Fruit fly (Drosophila melanogaster): Measurements from ENCODE around the gene Hsp27.

Gene Hsp27

DNA sequence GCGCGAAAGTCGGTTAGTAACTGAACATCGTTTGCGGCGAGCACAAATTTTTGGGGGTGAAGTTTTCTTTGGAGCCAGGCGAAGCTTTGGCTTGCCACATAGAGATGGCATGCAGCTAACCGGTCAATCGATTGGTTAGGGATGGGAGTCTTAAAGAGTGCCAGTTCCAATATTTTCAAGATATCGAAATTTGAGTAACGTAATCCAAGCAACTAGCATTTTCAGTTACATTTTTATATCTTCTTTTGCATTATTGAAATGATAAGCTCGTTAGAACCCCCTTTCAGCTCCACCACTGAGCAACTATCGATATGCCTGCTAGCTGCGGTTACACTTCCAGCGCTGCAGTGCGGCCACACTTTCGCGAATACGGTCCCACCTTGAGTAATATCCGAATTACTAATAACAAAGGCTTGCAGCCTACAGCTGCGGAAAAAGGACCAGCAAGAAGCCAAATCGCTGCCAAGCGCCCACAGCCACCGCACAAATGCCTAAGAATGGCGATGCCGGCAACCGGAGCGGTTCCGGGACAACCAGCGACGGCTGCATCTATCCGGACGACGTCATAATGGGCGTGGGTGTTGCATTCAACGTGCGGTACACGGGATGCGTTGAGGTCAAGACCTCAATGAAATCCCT lies 42.9 kb downstream of the Hsp27 start, which contains the start of the genes Atat and Shc (continued):
- TF ChIP-seq CG32767 (GFP tag; IDR thresholded peaks at IDR 0.05) (peak; percentile 98), Nf-YB (GFP tag; optimal IDR thresholded peaks at IDR 0.05) (peak; percentile 87), disco-r (GFP tag; optimal IDR thresholded peaks at IDR 0.05) (peak; percentile 99), CG7839 (tag; optimal IDR thresholded peaks at IDR 0.05) (peak; percentile 99), Rfx (GFP tag; IDR thresholded peaks at IDR 0.05) (peak; percentile 100), CG4730 (GFP tag; IDR thresholded peaks at IDR 0.05) (peak; percentile 99), CG31224 (GFP tag; IDR thresholded peaks at IDR 0.05) (peak; percentile 98), CG4404 (GFP tag; IDR thresholded peaks at IDR 0.05) (peak; percentile 100), CG8765 (GFP tag; IDR thresholded peaks at IDR 0.05) (peak; percentile 99), Lhr (GFP tag; optimal IDR thresholded peaks at IDR 0.05) (peak; percentile 98), twi (tag; optimal IDR thresholded peaks at IDR 0.05) (peak; percentile 96), grn (GFP tag; optimal IDR thresholded peaks at IDR 0.05) (peak; percentile 87), CG31365 (tag; optimal IDR thresholded peaks at IDR 0.05) (peak; percentile 87), E2f2 (GFP tag; IDR thresholded peaks at IDR 0.05) (peak; percentile 86), sens (GFP tag) (peak; percentile 100), CG17568 (GFP tag; optimal IDR thresholded peaks at IDR 0.05) (peak; percentile 95), Ravus (GFP tag; IDR thresholded peaks at IDR 0.05) (peak; percentile 99), CG8359 (GFP tag; optimal IDR thresholded peaks at IDR 0.05; ENCODE audit: borderline replicate concordance) (peak; percentile 90), ftz-f1 (GFP tag; optimal IDR thresholded peaks at IDR 0.05) (peak; percentile 94), HLH54F (GFP tag; optimal IDR thresholded peaks at IDR 0.05) (peak; percentile 100), E2f1 (GFP tag; IDR thresholded peaks at IDR 0.05) (peak; percentile 99), Hr78 (GFP tag; optimal IDR thresholded peaks at IDR 0.05) (peak in 1 of 2 experiments; percentile 81), gsb (GFP tag; IDR thresholded peaks at IDR 0.05) (peak; percentile 99), pum (GFP tag; optimal IDR thresholded peaks at IDR 0.05) (peak; percentile 100), run (tag; optimal IDR thresholded peaks at IDR 0.05) (peak; percentile 94), org-1 (GFP tag; optimal IDR thresholded peaks at IDR 0.05) (peak; percentile 96), C15 (GFP tag; IDR thresholded peaks at IDR 0.05) (peak; percentile 99), CG42726 (GFP tag; IDR thresholded peaks at IDR 0.05; ENCODE audit: partially characterized antibody) (0 out of 2 replicates have a peak, but pooled peaks have one; percentile 65), CG9727 (GFP tag; optimal IDR thresholded peaks at IDR 0.05) (peak; percentile 99), Sox100B (GFP tag; optimal IDR thresholded peaks at IDR 0.05) (peak; percentile 90), sens-2 (GFP tag; IDR thresholded peaks at IDR 0.05) (peak; percentile 98), btn (GFP tag; optimal IDR thresholded peaks at IDR 0.05) (peak; percentile 98), CG9215 (GFP tag; IDR thresholded peaks at IDR 0.05) (peak; percentile 100), fd102C (GFP tag; optimal IDR thresholded peaks at IDR 0.05) (peak; percentile 77), CG10543 (GFP tag; optimal IDR thresholded peaks at IDR 0.05) (peak; percentile 98), br (optimal IDR thresholded peaks at IDR 0.05) (no peak), bbx (GFP tag; IDR thresholded peaks at IDR 0.05; ENCODE audit: partially characterized antibody) (peak; percentile 71; the same call in 1 of the 2 replicates), CG3838 (GFP tag; optimal IDR thresholded peaks at IDR 0.05) (peak; percentile 97), ewg (GFP tag; optimal IDR thresholded peaks at IDR 0.05) (peak; percentile 98), otp (GFP tag; IDR thresholded peaks at IDR 0.05) (peak; percentile 99), ttk (GFP tag; IDR thresholded peaks at IDR 0.05) (peak; percentile 100), mld (GFP tag; IDR thresholded peaks at IDR 0.05; ENCODE audit: partially characterized antibody) (0 out of 3 replicates have a peak, but pooled peaks have one; percentile 33), CG10462 (GFP tag; optimal IDR thresholded peaks at IDR 0.05) (peak; percentile 99), pnt (GFP tag; optimal IDR thresholded peaks at IDR 0.05) (peak; percentile 100), tio (GFP tag; optimal IDR thresholded peaks at IDR 0.05) (peak; percentile 99), unpg (GFP tag; optimal IDR thresholded peaks at IDR 0.05) (peak; percentile 98), Trl (optimal IDR thresholded peaks at IDR 0.05) (no peak), Trl (GFP tag; optimal IDR thresholded peaks at IDR 0.05) (peak; percentile 100), schlank (tag; optimal IDR thresholded peaks at IDR 0.05) (peak; percentile 98), Bdp1 (GFP tag; optimal IDR thresholded peaks at IDR 0.05) (peak; percentile 95), CG9609 (GFP tag; optimal IDR thresholded peaks at IDR 0.05) (peak; percentile 100)
